Fruit fly (Drosophila melanogaster): ENCODE data around the gene Rpt2.

Gene Rpt2

DNA sequence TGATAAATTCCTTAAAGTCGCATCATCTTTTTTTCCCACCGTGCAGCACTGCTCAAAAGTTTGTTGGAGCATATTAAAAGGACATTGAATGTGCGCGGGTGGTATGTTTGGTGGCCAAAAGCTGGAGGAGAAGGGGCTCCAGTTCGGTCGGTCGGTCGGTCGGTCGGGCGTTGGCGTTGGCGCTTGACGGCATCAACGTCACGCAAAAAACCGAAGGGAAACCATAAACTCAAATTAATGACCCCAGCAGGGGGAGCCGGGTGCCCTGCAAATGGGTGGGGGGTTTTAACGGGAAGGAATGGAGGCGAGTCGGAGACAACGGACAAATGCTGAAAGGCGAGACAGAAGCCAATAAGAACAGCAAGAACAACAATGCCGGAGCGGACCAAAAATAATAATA is 19.0 kb downstream of the Rpt2 start:
- TF ChIP-seq EcR (GFP tag; optimal IDR thresholded peaks at IDR 0.05) (no peak), Dll (optimal IDR thresholded peaks at IDR 0.05) (peak; percentile 6)

DNA sequence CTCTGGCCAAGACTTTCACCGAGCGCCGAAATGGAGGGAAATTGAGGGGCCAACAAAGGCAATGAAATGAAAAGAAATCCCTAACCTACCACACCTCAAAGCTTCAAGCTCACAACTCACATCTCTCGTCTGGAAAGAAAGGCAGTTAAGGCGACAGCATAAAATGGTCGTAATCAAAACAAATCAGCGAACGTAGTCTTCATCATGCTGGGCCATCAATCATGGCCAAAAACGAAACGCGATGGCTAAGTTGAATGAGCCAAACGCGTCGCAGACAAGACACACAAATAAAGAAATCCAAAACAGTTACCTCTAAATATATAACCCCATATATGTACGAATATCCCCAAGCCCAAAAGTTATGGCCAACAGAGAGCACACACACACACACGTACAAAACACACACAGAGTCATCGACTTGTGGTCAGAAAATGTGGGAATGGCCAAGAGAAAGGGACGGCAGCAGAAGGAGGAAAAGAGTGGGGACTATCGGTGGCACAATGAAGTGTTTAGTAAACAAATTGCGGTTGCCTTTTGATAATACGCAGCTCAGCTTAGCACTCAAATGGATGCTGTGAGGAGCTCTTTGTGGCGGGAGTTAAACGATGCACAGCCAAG is 20.2 kb downstream of the Rpt2 start:
- TF ChIP-seq EcR (GFP tag; optimal IDR thresholded peaks at IDR 0.05) (peak in 1 of 2 experiments; percentile 39), usp (GFP tag; optimal IDR thresholded peaks at IDR 0.05) (no peak)

- no peak for TF ChIP-seq CG8478 (optimal IDR thresholded peaks at IDR 0.05)
These were observed 21.0 kb downstream of the Rpt2 start for dm6 chr3R:23910260-23910887.

dm6 chr3R:23909347-23909862 is 22.0 kb downstream of the Rpt2 start:
- no peak for TF ChIP-seq usp (GFP tag; optimal IDR thresholded peaks at IDR 0.05)
- TF ChIP-seq psq (optimal IDR thresholded peaks at IDR 0.05) = no peak
- no peak for TF ChIP-seq EcR (GFP tag; optimal IDR thresholded peaks at IDR 0.05)
- TF ChIP-seq Dll (optimal IDR thresholded peaks at IDR 0.05) = no peak
- no peak for TF ChIP-seq pan (optimal IDR thresholded peaks at IDR 0.05)
- no peak for TF ChIP-seq CG8478 (optimal IDR thresholded peaks at IDR 0.05)

- TF ChIP-seq Dll (optimal IDR thresholded peaks at IDR 0.05) (no peak), pan (optimal IDR thresholded peaks at IDR 0.05) (no peak)
These were observed 27.9 kb downstream of the Rpt2 start for dm6 chr3R:23903425-23903824.

dm6 chr3R:23902557-23902956 is 28.8 kb downstream of the Rpt2 start:
- TF ChIP-seq CG8478 (optimal IDR thresholded peaks at IDR 0.05) (no peak), usp (GFP tag; optimal IDR thresholded peaks at IDR 0.05) (no peak)

DNA sequence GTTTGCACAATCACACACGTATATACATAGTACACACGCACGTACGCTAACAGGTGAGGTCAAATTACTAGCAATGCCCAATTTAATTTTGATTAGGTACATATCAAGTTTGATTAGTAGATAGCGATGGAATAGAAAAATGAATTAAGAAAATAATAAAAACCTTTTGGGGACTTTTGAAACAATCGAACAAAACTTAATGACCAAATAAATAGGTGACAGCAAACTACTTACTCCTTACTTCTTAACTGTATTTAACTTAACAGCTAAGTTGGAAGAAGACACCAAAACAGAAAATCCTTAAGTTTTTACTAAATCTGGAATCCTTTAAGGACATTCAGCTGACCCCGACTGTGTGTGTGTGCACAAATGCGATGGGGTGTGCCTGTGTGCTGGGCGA is 29.3 kb downstream of the Rpt2 start:
- TF ChIP-seq psq (optimal IDR thresholded peaks at IDR 0.05) (no peak), CG8478 (optimal IDR thresholded peaks at IDR 0.05) (no peak), usp (GFP tag; optimal IDR thresholded peaks at IDR 0.05) (no peak), EcR (GFP tag; optimal IDR thresholded peaks at IDR 0.05) (no peak), pan (optimal IDR thresholded peaks at IDR 0.05) (no peak), Dll (optimal IDR thresholded peaks at IDR 0.05) (no peak)

- no peak for TF ChIP-seq psq (optimal IDR thresholded peaks at IDR 0.05)
- TF ChIP-seq Dll (optimal IDR thresholded peaks at IDR 0.05) = no peak
- no peak for TF ChIP-seq CG8478 (optimal IDR thresholded peaks at IDR 0.05)
- no peak for TF ChIP-seq EcR (GFP tag; optimal IDR thresholded peaks at IDR 0.05)
- no peak for TF ChIP-seq pan (optimal IDR thresholded peaks at IDR 0.05)
- TF ChIP-seq usp (GFP tag; optimal IDR thresholded peaks at IDR 0.05) = no peak
These were observed 31.3 kb downstream of the Rpt2 start for dm6 chr3R:23900092-23900491.

DNA sequence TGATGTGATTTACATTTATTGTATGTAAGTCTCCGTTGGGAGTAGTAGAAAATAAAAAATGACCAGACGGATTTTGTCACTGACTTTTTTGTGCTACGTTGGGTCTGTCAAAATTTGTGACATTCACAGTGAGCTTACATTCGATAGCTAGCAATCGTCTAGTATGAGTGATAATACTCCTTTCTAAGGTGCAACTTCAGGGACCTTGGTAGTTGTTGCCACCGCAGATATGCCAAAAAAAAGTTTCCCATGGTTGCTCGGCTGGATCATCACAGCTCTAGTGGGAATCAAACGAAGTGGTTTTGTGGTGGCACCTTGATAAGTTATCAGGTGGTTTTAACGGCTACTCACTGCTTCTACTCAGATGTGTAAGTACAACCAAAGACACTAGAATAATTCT is 37.9 kb downstream of the Rpt2 start, which contains the start of gene tbrd-1:
Gene tbrd-1 (minus strand): TSS at position 101 of the 400 bp plus-strand sequence.
- TF ChIP-seq CG8478 (optimal IDR thresholded peaks at IDR 0.05) (no peak), EcR (GFP tag; optimal IDR thresholded peaks at IDR 0.05) (no peak), Dll (optimal IDR thresholded peaks at IDR 0.05) (no peak), psq (optimal IDR thresholded peaks at IDR 0.05) (no peak), pan (optimal IDR thresholded peaks at IDR 0.05) (no peak), usp (GFP tag; optimal IDR thresholded peaks at IDR 0.05) (no peak)

- TF ChIP-seq EcR (GFP tag; optimal IDR thresholded peaks at IDR 0.05) (no peak), pan (optimal IDR thresholded peaks at IDR 0.05) (no peak), Dll (optimal IDR thresholded peaks at IDR 0.05) (no peak), usp (GFP tag; optimal IDR thresholded peaks at IDR 0.05) (no peak), CG8478 (optimal IDR thresholded peaks at IDR 0.05) (no peak), psq (optimal IDR thresholded peaks at IDR 0.05) (no peak)
These were observed 40.5 kb downstream of the Rpt2 start, which contains the start of gene TfIIA-S for dm6 chr3R:23890886-23891285. TSS of gene TfIIA-S (minus strand) at chr3R:23891060.

DNA sequence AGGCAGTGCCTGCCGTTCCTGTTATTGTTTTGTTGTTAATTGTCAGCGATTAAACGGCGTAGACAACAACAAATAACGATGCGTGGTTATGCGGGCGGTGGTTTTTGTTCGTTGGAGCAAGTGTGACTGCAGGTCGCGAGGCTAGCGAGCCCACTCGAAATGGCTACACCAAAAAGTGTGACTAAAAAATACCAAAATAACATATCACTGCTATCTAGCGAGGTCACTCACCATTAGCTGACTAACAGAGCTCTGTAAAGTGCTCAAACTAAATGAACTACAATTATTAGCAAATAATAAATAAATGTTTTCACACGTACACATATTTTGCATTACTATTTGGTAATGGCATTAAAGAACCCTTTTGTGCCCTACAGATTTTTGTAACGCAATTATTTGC is 41.4 kb downstream of the Rpt2 start, which contains the start of gene Pli:
Gene Pli (minus strand): TSS at position 131 of the 400 bp plus-strand sequence.
- TF ChIP-seq CG8478 (optimal IDR thresholded peaks at IDR 0.05) (no peak), usp (GFP tag; optimal IDR thresholded peaks at IDR 0.05) (no peak), pan (optimal IDR thresholded peaks at IDR 0.05) (no peak), psq (optimal IDR thresholded peaks at IDR 0.05) (no peak), Dll (optimal IDR thresholded peaks at IDR 0.05) (no peak), EcR (GFP tag; optimal IDR thresholded peaks at IDR 0.05) (no peak)

- TF ChIP-seq EcR (GFP tag; optimal IDR thresholded peaks at IDR 0.05) = peak; percentile 1 to 53
- TF ChIP-seq Dll (optimal IDR thresholded peaks at IDR 0.05) = no peak
These were observed 42.8 kb downstream of the Rpt2 start for dm6 chr3R:23888273-23889220.

Data from whole organism.